ENCODE assay signal across 4 worm cellular contexts in the genomic region with DNA sequence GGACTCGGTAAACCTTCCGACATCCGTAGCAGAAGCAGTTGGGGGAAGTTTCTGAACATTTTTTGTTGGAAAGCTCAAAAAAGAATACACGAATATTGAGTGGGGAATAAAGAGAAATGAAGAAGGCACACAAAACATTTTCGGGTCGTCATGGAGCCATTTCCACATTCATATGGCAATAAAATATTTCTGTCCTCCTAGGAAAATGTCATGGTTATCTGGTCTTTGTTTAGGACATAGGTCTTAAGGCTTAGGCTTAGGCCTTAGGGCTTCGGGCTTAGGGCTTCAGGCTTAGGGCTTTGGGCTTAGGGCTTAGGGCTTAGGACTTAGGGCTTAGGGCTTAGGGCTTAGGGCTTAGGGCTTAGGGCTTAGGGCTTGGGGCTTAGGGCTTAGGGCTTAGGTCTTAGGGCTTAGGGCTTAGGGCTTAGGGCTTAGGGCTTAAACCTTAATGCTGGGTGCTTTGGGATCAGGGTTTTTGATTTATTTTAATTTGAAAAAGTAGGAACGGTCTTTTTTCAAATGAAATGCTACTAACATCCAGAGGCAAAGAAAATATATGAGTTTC.
TF ChIP-seq lines count a peak whose summit lies in the region.

Gene R11.3, minus strand, starts transcription at position 51 of the 565 bp plus-strand sequence.

TF ChIP-seq in whole organism, L4 larva, 104 proteins besides CTCF, POLR2A, EP300 and RAD21:
- TF ChIP-seq snpc-1.2 (GFP tag; IDR thresholded peaks at IDR 0.05; lab: Robert Waterston, UW) (0 out of 2 replicates have a peak, but pooled peaks have one; percentile 31), egl-27 (tag; optimal IDR thresholded peaks at IDR 0.05; lab: Kevin White, UChicago) (no peak), nhr-77 (tag; optimal IDR thresholded peaks at IDR 0.05; lab: Kevin White, UChicago) (no peak)

TF ChIP-seq in whole organism, early embryonic, 17 proteins besides CTCF, POLR2A, EP300 and RAD21:
- TF ChIP-seq flt-1 (GFP tag; IDR thresholded peaks at IDR 0.05; lab: Robert Waterston, UW) (no peak), ceh-36 (tag; optimal IDR thresholded peaks at IDR 0.05; lab: Kevin White, UChicago) (peak; percentile 93)

TF ChIP-seq in whole organism, midembryonic, 9 proteins besides CTCF, POLR2A, EP300 and RAD21:
- TF ChIP-seq ztf-29 (GFP tag; IDR thresholded peaks at IDR 0.05; lab: Robert Waterston, UW) (peak; percentile 21; the same call in 1 of the 2 replicates), med-1 (GFP tag; optimal IDR thresholded peaks at IDR 0.05; lab: Kevin White, UChicago; ENCODE audit: insufficient read depth) (no peak), klf-2 (GFP tag; conservative IDR thresholded peaks at IDR 0.05; lab: Robert Waterston, UW) (no peak), cog-1 (tag; optimal IDR thresholded peaks at IDR 0.05; lab: Kevin White, UChicago) (no peak), tab-1 (GFP tag; IDR thresholded peaks at IDR 0.05; lab: Robert Waterston, UW) (no peak)

TF ChIP-seq in whole organism, young adult, 124 proteins besides CTCF, POLR2A, EP300 and RAD21:
- 0 out of 2 replicates have a peak, but pooled peaks have one; percentile 47 for TF ChIP-seq ekl-4 (GFP tag; IDR thresholded peaks at IDR 0.05; lab: Robert Waterston, UW)
- no peak for TF ChIP-seq T26A5.8 (tag; optimal IDR thresholded peaks at IDR 0.05; lab: Kevin White, UChicago)
- TF ChIP-seq hmg-20 (GFP tag; IDR thresholded peaks at IDR 0.05; lab: Robert Waterston, UW) = 0 out of 2 replicates have a peak, but pooled peaks have one; percentile 29
